Fruit fly (Drosophila melanogaster) whole organism, embryonic: ENCODE data around the gene CG15547.

Experiments used
- Antp ChIP-seq: fragments of 200-800 bp; sonication (Bioruptor generic); optimal IDR thresholded peaks from 3 replicates; lab custom pipeline; 2016; ENCODE audit warnings: missing biosample characterization, missing genetic modification characterization
- CG10274 ChIP-seq: fragments of 200-800 bp; sonication (Bioruptor generic); optimal IDR thresholded peaks from 3 replicates; lab custom pipeline; 2017; ENCODE audit warnings: missing biosample characterization, mild to moderate bottlenecking, missing genetic modification characterization
- CG11723 ChIP-seq: fragments of 200-800 bp; sonication (Bioruptor generic); optimal IDR thresholded peaks from 2 replicates; lab custom pipeline; 2017; ENCODE audit warnings: missing biosample characterization, mild to moderate bottlenecking, missing genetic modification characterization
- CG4730 ChIP-seq: fragments of 200-800 bp; sonication (Bioruptor generic); IDR thresholded peaks from 2 replicates; pipeline ENCODE4 v1.3.6; 2022; ENCODE audit warnings: missing biosample characterization, missing genetic modification characterization
- CG7928 ChIP-seq: fragments of 200-800 bp; sonication (Bioruptor generic); optimal IDR thresholded peaks from 2 replicates; lab custom pipeline; 2017; ENCODE audit warnings: missing biosample characterization, mild to moderate bottlenecking, missing genetic modification characterization
- CHES-1-like ChIP-seq: fragments of 200-800 bp; sonication (Bioruptor generic); optimal IDR thresholded peaks from 2 replicates; lab custom pipeline; 2016; ENCODE audit warnings: missing biosample characterization, missing genetic modification characterization
- fd64A ChIP-seq: fragments of 200-800 bp; sonication (Bioruptor generic); optimal IDR thresholded peaks from 3 replicates; lab custom pipeline; 2018; ENCODE audit warnings: missing biosample characterization, mild to moderate bottlenecking, missing genetic modification characterization
- hkb ChIP-seq, 2 experiments: fragments of 200-800 bp in 1 of 2; fragments of >200 bp in 1 of 2; sonication (Bioruptor generic) in 1 of 2; IDR thresholded peaks in 1 of 2; optimal IDR thresholded peaks in 1 of 2; 2 replicates each; pipeline versions ENCODE4 v1.3.6 to Lab custom; 2017 to 2022; ENCODE audit warnings: missing biosample characterization in 1 of 2, missing genetic modification characterization in 1 of 2
- jigr1 ChIP-seq: fragments of 200-800 bp; sonication (Bioruptor generic); IDR thresholded peaks from 3 replicates; pipeline ENCODE4 v1.3.6; 2022; ENCODE audit warnings: missing biosample characterization, missing genetic modification characterization
- mirr ChIP-seq: fragments of 200-800 bp; sonication (Bioruptor generic); optimal IDR thresholded peaks from 3 replicates; lab custom pipeline; 2018; ENCODE audit warnings: missing biosample characterization, mild to moderate bottlenecking, missing genetic modification characterization
- pfk ChIP-seq: fragments of 200-800 bp; sonication (Bioruptor generic); optimal IDR thresholded peaks from 2 replicates; lab custom pipeline; 2018; ENCODE audit warnings: missing biosample characterization, mild to moderate bottlenecking, missing genetic modification characterization, moderate library complexity
- slp2 ChIP-seq: fragments of 200-800 bp; sonication (Bioruptor generic); optimal IDR thresholded peaks from 2 replicates; lab custom pipeline; 2016; ENCODE audit warnings: missing biosample characterization, missing genetic modification characterization

DNA sequence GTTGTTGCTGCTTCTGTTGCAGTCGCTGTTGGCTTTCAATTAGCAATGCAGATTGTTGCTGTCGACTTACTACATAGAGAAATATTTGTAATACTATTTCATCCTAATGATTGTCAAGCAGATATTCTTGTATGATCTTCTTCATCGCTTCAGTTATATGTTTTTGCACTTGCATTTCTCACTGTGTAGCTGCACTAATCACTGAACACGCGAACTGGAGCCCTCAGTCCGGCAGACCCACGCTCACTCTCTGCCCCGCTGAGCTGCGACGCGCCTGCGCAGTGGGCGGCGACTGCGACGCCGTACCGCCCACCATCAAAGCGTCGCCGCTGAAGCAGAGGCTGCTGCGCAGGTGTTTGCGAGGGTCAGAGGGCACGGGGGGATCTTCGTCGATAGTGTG lies 8.6 kb downstream of the CG15547 start:
- TF ChIP-seq CG10274 (GFP tag; lab: Kevin White, UChicago) (no peak), hkb (optimal IDR thresholded peaks at IDR 0.05; lab: Kevin White, UChicago) (no peak), hkb (GFP tag; IDR thresholded peaks at IDR 0.05; lab: Robert Waterston, UW) (no peak), CG7928 (GFP tag; lab: Kevin White, UChicago) (no peak), mirr (no peak), jigr1 (GFP tag; lab: Robert Waterston, UW) (no peak), CG4730 (no peak), slp2 (GFP tag; lab: Kevin White, UChicago) (no peak), Antp (GFP tag; lab: Kevin White, UChicago) (no peak), CHES-1-like (no peak), CG11723 (GFP tag; lab: Kevin White, UChicago) (no peak), pfk (no peak), fd64A (GFP tag; lab: Kevin White, UChicago) (no peak)
